Worm (Caenorhabditis elegans) whole organism, L4/young adult: ENCODE data around the gene K08B5.2.

Experiments used
- W03F9.2 ChIP-seq: fragments of 150-350 bp; optimal IDR thresholded peaks from 2 replicates; lab custom pipeline; 2014; ENCODE audit warnings: missing biosample characterization, missing genetic modification characterization
- dao-5 ChIP-seq: sonication (generic microtip); optimal IDR thresholded peaks from 2 replicates; lab custom pipeline; 2016; ENCODE audit warnings: missing genotype, missing genetic modification characterization, moderate library complexity, missing compliant biosample characterization
- him-1 ChIP-seq: sonication (generic microtip); optimal IDR thresholded peaks from 2 replicates; lab custom pipeline; 2016; ENCODE audit warnings: missing genotype, missing genetic modification reagents, missing genetic modification characterization, missing compliant biosample characterization

ce11 chrX:16575262-16575661 lies 21.6 kb upstream of the K08B5.2 start:
- TF ChIP-seq dao-5 (tag; lab: Kevin White, UChicago) = no peak
- no peak for TF ChIP-seq W03F9.2 (tag; lab: Kevin White, UChicago)
- TF ChIP-seq him-1 (tag; lab: Kevin White, UChicago) = no peak
